Worm (Caenorhabditis elegans): Measurements from ENCODE around the gene W02F12.4.

W02F12.4 gene

DNA sequence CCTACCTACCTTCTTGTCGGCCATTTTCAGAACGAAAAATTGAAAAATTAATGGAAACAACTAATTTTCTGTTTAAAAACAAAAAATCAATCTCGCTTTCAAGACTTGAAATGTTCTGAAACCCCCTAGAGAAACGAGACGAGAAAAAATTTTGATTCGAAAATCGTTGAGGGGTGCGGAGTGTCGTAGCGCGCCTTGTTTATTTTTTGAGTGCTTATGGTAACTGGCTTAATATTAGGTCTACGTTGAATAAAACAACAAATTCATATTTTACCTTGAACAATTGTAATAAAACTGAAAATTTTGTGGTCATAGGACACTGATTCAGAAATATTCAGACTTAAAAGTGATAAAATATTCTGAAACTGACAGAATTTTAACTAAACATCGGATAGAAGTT lies 3.7 kb upstream of the W02F12.4 start, which contains the start of gene sna-1:
Gene sna-1, minus strand, starts transcription at position 218 of the 400 bp plus-strand sequence.
- TF ChIP-seq nhr-12 (tag; optimal IDR thresholded peaks at IDR 0.05) (no peak), snpc-4 (tag; optimal IDR thresholded peaks at IDR 0.05) (no peak), unc-39 (tag; optimal IDR thresholded peaks at IDR 0.05) (no peak), pha-4 (tag; optimal IDR thresholded peaks at IDR 0.05) (no peak), drap-1 (GFP tag; optimal IDR thresholded peaks at IDR 0.05) (no peak), M03D4.4 (tag; optimal IDR thresholded peaks at IDR 0.05) (no peak), flh-1 (GFP tag; optimal IDR thresholded peaks at IDR 0.05) (no peak), blmp-1 (tag; optimal IDR thresholded peaks at IDR 0.05) (no peak)

DNA sequence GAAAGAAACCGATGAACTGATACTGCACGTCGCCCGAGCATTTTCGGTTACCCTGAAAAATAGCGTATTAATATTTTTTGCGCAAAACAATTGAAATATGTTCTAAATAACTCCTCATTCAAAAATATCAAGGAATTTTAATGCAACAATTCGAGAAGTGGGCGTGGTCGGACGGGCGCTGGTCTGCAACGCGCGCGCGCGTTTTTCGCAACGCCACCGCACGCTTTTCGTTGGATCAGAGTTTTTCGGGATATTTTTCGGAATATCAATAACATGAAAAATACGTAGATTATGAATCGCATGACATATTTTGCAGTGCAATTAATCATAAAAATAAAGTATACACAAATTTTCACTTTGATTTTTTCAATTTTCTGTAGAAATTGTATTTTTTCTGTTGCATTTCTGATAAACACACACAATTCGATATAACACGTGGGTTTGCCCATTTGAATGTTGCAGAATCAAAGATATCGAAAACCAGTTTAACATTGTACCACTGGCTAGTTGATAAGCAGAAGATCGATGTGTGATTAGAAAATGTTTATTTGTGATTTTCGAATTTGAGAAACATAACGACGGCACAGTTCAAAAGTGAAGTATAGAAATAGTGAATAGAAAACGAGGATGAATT lies 2.4 kb upstream of the W02F12.4 start, which contains the start of gene dlst-1:
Gene dlst-1, minus strand, starts transcription at position 52 of the 634 bp plus-strand sequence.
- peak; percentile 29 for TF ChIP-seq tbx-8 (GFP tag; optimal IDR thresholded peaks at IDR 0.05)
- TF ChIP-seq ceh-83 (GFP tag; optimal IDR thresholded peaks at IDR 0.05) = peak; percentile 55
- no peak for TF ChIP-seq lsy-2 (tag; optimal IDR thresholded peaks at IDR 0.05)
- TF ChIP-seq bed-3 (GFP tag; optimal IDR thresholded peaks at IDR 0.05) = peak; percentile 13
- TF ChIP-seq ztf-11 (tag; optimal IDR thresholded peaks at IDR 0.05) = no peak
- TF ChIP-seq unc-39 (tag; optimal IDR thresholded peaks at IDR 0.05) = no peak
- TF ChIP-seq zip-8 (tag; optimal IDR thresholded peaks at IDR 0.05) = no peak
- TF ChIP-seq snpc-4 (tag; optimal IDR thresholded peaks at IDR 0.05) = no peak
- peak; percentile 80 for TF ChIP-seq sptf-1 (tag; optimal IDR thresholded peaks at IDR 0.05)
- no peak for TF ChIP-seq ceh-39 (tag; optimal IDR thresholded peaks at IDR 0.05)
- peak; percentile 58 for TF ChIP-seq drap-1 (GFP tag; optimal IDR thresholded peaks at IDR 0.05)
- no peak for TF ChIP-seq nhr-76 (tag; optimal IDR thresholded peaks at IDR 0.05)
- peak; percentile 7 for TF ChIP-seq cnd-1 (tag; optimal IDR thresholded peaks at IDR 0.05)
- TF ChIP-seq elt-1 (tag; optimal IDR thresholded peaks at IDR 0.05; ENCODE audit: borderline replicate concordance, insufficient read depth) = no peak
- TF ChIP-seq flh-1 (GFP tag; optimal IDR thresholded peaks at IDR 0.05) = no peak
- TF ChIP-seq lin-32 (GFP tag; optimal IDR thresholded peaks at IDR 0.05) = no peak
- no peak for TF ChIP-seq nhr-2 (tag; optimal IDR thresholded peaks at IDR 0.05)
- peak; percentile 59 for TF ChIP-seq ceh-43 (GFP tag; optimal IDR thresholded peaks at IDR 0.05)
- TF ChIP-seq mab-5 (tag; optimal IDR thresholded peaks at IDR 0.05) = no peak
- no peak for TF ChIP-seq hlh-1 (tag; optimal IDR thresholded peaks at IDR 0.05)
- peak; percentile 76 for TF ChIP-seq M03D4.4 (tag; optimal IDR thresholded peaks at IDR 0.05)
- no peak for TF ChIP-seq elt-3 (tag; optimal IDR thresholded peaks at IDR 0.05)
- peak; percentile 22 for TF ChIP-seq unc-120 (tag; optimal IDR thresholded peaks at IDR 0.05; ENCODE audit: poor library complexity, severe bottlenecking)
- no peak for TF ChIP-seq nhr-237 (tag; optimal IDR thresholded peaks at IDR 0.05)
- no peak for TF ChIP-seq ham-2 (GFP tag; optimal IDR thresholded peaks at IDR 0.05)
- TF ChIP-seq ces-1 (GFP tag; optimal IDR thresholded peaks at IDR 0.05) = no peak
- TF ChIP-seq nhr-28 (tag; optimal IDR thresholded peaks at IDR 0.05) = no peak
- no peak for TF ChIP-seq lin-13 (tag; optimal IDR thresholded peaks at IDR 0.05)
- TF ChIP-seq unc-62 (GFP tag; optimal IDR thresholded peaks at IDR 0.05) = no peak
- TF ChIP-seq nhr-12 (tag; optimal IDR thresholded peaks at IDR 0.05) = no peak
- TF ChIP-seq blmp-1 (tag; optimal IDR thresholded peaks at IDR 0.05) = no peak
- TF ChIP-seq pha-4 (tag; optimal IDR thresholded peaks at IDR 0.05) = no peak
- peak; percentile 71 for TF ChIP-seq mls-2 (tag; optimal IDR thresholded peaks at IDR 0.05)
- no peak for TF ChIP-seq sem-2 (GFP tag; optimal IDR thresholded peaks at IDR 0.05)
- TF ChIP-seq mep-1 (tag; optimal IDR thresholded peaks at IDR 0.05) = peak; percentile 44

DNA sequence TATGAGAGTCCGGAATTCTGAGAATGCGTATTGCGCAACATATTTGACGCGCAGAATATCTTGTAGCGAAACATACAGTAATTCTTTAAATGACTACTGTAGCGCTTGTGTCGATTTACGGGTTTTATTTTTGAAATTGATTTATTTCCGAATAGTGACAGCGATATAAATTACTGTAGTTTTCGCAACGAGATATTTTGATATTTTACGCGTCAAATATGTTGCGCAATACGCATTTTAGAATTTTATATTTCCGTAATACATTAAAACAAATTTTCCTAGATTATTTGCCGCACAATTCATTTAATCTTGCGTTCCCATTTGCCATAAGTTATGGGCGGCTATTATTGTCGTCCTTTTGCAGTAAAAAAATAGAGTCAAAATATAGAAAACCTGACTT lies 1.4 kb downstream of the W02F12.4 start:
- TF ChIP-seq nhr-237 (tag; optimal IDR thresholded peaks at IDR 0.05) (no peak), zip-8 (tag; optimal IDR thresholded peaks at IDR 0.05) (peak; percentile 91)

DNA sequence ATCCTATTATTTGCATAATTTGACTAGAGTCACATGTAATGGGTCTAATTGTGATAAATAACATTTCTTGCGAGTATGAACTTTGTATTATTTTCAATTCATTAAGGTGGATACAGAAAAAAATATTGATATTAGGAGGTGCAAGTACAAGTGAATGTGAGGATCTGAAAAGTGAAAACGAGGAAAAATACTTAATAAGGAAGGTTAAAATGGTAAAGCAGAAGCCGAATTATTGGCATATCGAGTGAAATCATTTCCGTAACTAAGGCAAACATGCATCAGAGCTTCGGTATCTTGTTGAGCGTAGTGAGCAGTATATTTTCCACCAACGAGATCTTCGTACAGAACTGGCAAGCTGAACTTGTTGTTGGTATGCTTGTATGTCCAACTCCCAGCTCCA lies 2.3 kb downstream of the W02F12.4 start:
- TF ChIP-seq nhr-237 (tag; optimal IDR thresholded peaks at IDR 0.05) = no peak
- no peak for TF ChIP-seq unc-120 (tag; optimal IDR thresholded peaks at IDR 0.05; ENCODE audit: poor library complexity, severe bottlenecking)
- no peak for TF ChIP-seq flh-1 (GFP tag; optimal IDR thresholded peaks at IDR 0.05)
- no peak for TF ChIP-seq pha-4 (tag; optimal IDR thresholded peaks at IDR 0.05)
- no peak for TF ChIP-seq tbx-8 (GFP tag; optimal IDR thresholded peaks at IDR 0.05)
- no peak for TF ChIP-seq mab-5 (tag; optimal IDR thresholded peaks at IDR 0.05)
- TF ChIP-seq mep-1 (tag; optimal IDR thresholded peaks at IDR 0.05) = no peak
- no peak for TF ChIP-seq nhr-12 (tag; optimal IDR thresholded peaks at IDR 0.05)
- TF ChIP-seq lin-32 (GFP tag; optimal IDR thresholded peaks at IDR 0.05) = no peak
- no peak for TF ChIP-seq nhr-2 (tag; optimal IDR thresholded peaks at IDR 0.05)
- no peak for TF ChIP-seq lin-13 (tag; optimal IDR thresholded peaks at IDR 0.05)
- TF ChIP-seq blmp-1 (tag; optimal IDR thresholded peaks at IDR 0.05) = no peak
